Worm (Caenorhabditis elegans) whole organism, L2 larva: ENCODE data around the gene unc-41.

ENCODE experiments used
- R02D3.7 ChIP-seq: fragments of 150-350 bp; optimal IDR thresholded peaks from 2 replicates; lab custom pipeline; 2014; ENCODE audit warnings: missing biosample characterization, missing genetic modification characterization
- dmd-4 ChIP-seq: sonication (generic microtip); optimal IDR thresholded peaks from 2 replicates; lab custom pipeline; 2017; ENCODE audit warnings: missing biosample characterization, missing genetic modification characterization
- lin-11 ChIP-seq: fragments of 150-350 bp; sonication (generic microtip); optimal IDR thresholded peaks from 2 replicates; lab custom pipeline; 2014; ENCODE audit warnings: missing biosample characterization, missing genetic modification characterization, inconsistent platforms, mixed read lengths
- lin-13 ChIP-seq: fragments of 150-350 bp; optimal IDR thresholded peaks from 2 replicates; lab custom pipeline; 2014; ENCODE audit warnings: missing biosample characterization, missing genetic modification reagents, missing genetic modification characterization
- nhr-11 ChIP-seq: fragments of 150-350 bp; optimal IDR thresholded peaks from 2 replicates; lab custom pipeline; 2014; ENCODE audit warnings: missing biosample characterization, missing genetic modification characterization
- nhr-23 ChIP-seq: fragments of 150-350 bp; optimal IDR thresholded peaks from 2 replicates; lab custom pipeline; 2014; ENCODE audit warnings: missing biosample characterization, missing genetic modification reagents, missing genetic modification characterization

ce11 chrV:9950861-9951260 lies 25.2 kb downstream of the unc-41 start, which contains the start of gene ttr-46:
- TF ChIP-seq R02D3.7 (tag; lab: Kevin White, UChicago), result no peak
- no peak for TF ChIP-seq nhr-11 (tag; lab: Kevin White, UChicago)
- TF ChIP-seq dmd-4, result no peak
- no peak for TF ChIP-seq lin-11 (tag; lab: Kevin White, UChicago)
- TF ChIP-seq lin-13, result no peak
- no peak for TF ChIP-seq nhr-23 (tag; lab: Kevin White, UChicago)
